Fruit fly (Drosophila melanogaster) whole organism, embryonic: Measurements from ENCODE around the gene Apt1.
A peak's percentile ranks its signal among the peaks of the same experiment; 100 is the strongest.

Source experiments
- Asciz ChIP-seq: fragments of 200-800 bp; sonication (Bioruptor generic); optimal IDR thresholded peaks from 2 replicates; lab custom pipeline; 2017; ENCODE audit warnings: missing biosample characterization, mild to moderate bottlenecking, missing genetic modification characterization, missing genetic modification reagents
- Bgb ChIP-seq: fragments of 200-800 bp; sonication (Bioruptor generic); IDR thresholded peaks from 2 replicates; pipeline ENCODE4 v1.3.6; 2022; ENCODE audit warnings: missing biosample characterization, missing genetic modification characterization; ENCODE audit not compliant: partially characterized antibody
- BtbVII ChIP-seq: fragments of 200-800 bp; sonication (Bioruptor generic); optimal IDR thresholded peaks from 3 replicates; lab custom pipeline; 2017; ENCODE audit warnings: missing biosample characterization, mild to moderate bottlenecking, missing genetic modification characterization
- CG10979 ChIP-seq: fragments of 200-800 bp; sonication (Bioruptor generic); optimal IDR thresholded peaks from 2 replicates; lab custom pipeline; 2018; ENCODE audit warnings: missing biosample characterization, mild to moderate bottlenecking, missing genetic modification characterization, moderate library complexity
- CG11085 ChIP-seq: fragments of 200-800 bp; sonication (Bioruptor generic); IDR thresholded peaks from 2 replicates; pipeline ENCODE4 v1.3.6; 2022; ENCODE audit warnings: missing biosample characterization, missing genetic modification characterization
- CG12236 ChIP-seq: fragments of 200-800 bp; sonication (Bioruptor generic); optimal IDR thresholded peaks from 2 replicates; lab custom pipeline; 2016; ENCODE audit warnings: missing biosample characterization, missing genetic modification characterization
- CG12391 ChIP-seq: fragments of 200-800 bp; sonication (Bioruptor generic); optimal IDR thresholded peaks from 3 replicates; lab custom pipeline; 2018; ENCODE audit warnings: missing biosample characterization, mild to moderate bottlenecking, missing genetic modification characterization, moderate library complexity
- CG13624 ChIP-seq: fragments of 200-800 bp; sonication (Bioruptor generic); optimal IDR thresholded peaks from 2 replicates; lab custom pipeline; 2016; ENCODE audit warnings: missing biosample characterization, missing genetic modification characterization
- CG14050 ChIP-seq: fragments of 200-800 bp; sonication (Bioruptor generic); IDR thresholded peaks from 3 replicates; pipeline ENCODE4 v1.3.6; 2022; ENCODE audit warnings: missing biosample characterization, missing genetic modification characterization
- CG14710 ChIP-seq: fragments of 200-800 bp; sonication (Bioruptor generic); optimal IDR thresholded peaks from 3 replicates; lab custom pipeline; 2019; ENCODE audit warnings: missing biosample characterization, mild to moderate bottlenecking, missing genetic modification characterization, moderate library complexity
- CG17328 ChIP-seq: fragments of 200-800 bp; sonication (Bioruptor generic); IDR thresholded peaks from 2 replicates; pipeline ENCODE4 v1.3.6; 2022; ENCODE audit warnings: missing biosample characterization, missing genetic modification characterization
- CG18262 ChIP-seq: fragments of 200-800 bp; optimal IDR thresholded peaks from 3 replicates; lab custom pipeline; 2019; ENCODE audit warnings: missing biosample characterization, mild to moderate bottlenecking, missing genetic modification characterization, moderate library complexity
- CG2116 ChIP-seq: fragments of 200-800 bp; sonication (Bioruptor generic); optimal IDR thresholded peaks from 3 replicates; lab custom pipeline; 2018; ENCODE audit warnings: missing biosample characterization, mild to moderate bottlenecking, missing genetic modification characterization
- CG30431 ChIP-seq: fragments of 200-800 bp; sonication (Bioruptor generic); optimal IDR thresholded peaks from 2 replicates; lab custom pipeline; 2017; ENCODE audit warnings: missing biosample characterization, missing genetic modification characterization
- CG31224 ChIP-seq: fragments of 200-800 bp; sonication (Bioruptor generic); IDR thresholded peaks from 2 replicates; pipeline ENCODE4 v1.3.6; 2022; ENCODE audit warnings: missing biosample characterization, missing genetic modification characterization
- CG32772 ChIP-seq: fragments of 200-800 bp; sonication (Bioruptor generic); IDR thresholded peaks from 2 replicates; pipeline ENCODE4 v1.3.6; 2022; ENCODE audit warnings: missing biosample characterization, missing genetic modification characterization
- CG33213 ChIP-seq: fragments of 200-800 bp; sonication (Bioruptor generic); optimal IDR thresholded peaks from 3 replicates; lab custom pipeline; 2016; ENCODE audit warnings: missing biosample characterization, missing genetic modification characterization
- CG3726 ChIP-seq: fragments of 200-800 bp; sonication (Bioruptor generic); IDR thresholded peaks from 3 replicates; pipeline ENCODE4, ENCODE4 v1.3.6; 2022; ENCODE audit warnings: missing biosample characterization, missing genetic modification characterization
- CG3847 ChIP-seq: fragments of 200-800 bp; sonication (Bioruptor generic); IDR thresholded peaks from 2 replicates; pipeline ENCODE4 v1.3.6; 2022; ENCODE audit warnings: missing biosample characterization, missing genetic modification characterization
- CG6175 ChIP-seq: fragments of 200-800 bp; sonication (Bioruptor generic); IDR thresholded peaks from 3 replicates; pipeline ENCODE4 v1.3.6; 2022; ENCODE audit warnings: missing biosample characterization, missing genetic modification characterization
- CG6254 ChIP-seq: fragments of 200-800 bp; sonication (Bioruptor generic); optimal IDR thresholded peaks from 3 replicates; lab custom pipeline; 2017; ENCODE audit warnings: mild to moderate bottlenecking, missing biosample characterization, missing genetic modification reagents, missing genetic modification characterization
- CG6654 ChIP-seq: fragments of 200-800 bp; sonication (Bioruptor generic); optimal IDR thresholded peaks from 2 replicates; lab custom pipeline; 2017; ENCODE audit warnings: missing biosample characterization, mild to moderate bottlenecking, missing genetic modification characterization
- CG6813 ChIP-seq: fragments of 200-800 bp; sonication (Bioruptor generic); optimal IDR thresholded peaks from 2 replicates; lab custom pipeline; 2017; ENCODE audit warnings: missing biosample characterization, missing genetic modification characterization, mild to moderate bottlenecking, moderate library complexity, missing genetic modification reagents
- CG8290 ChIP-seq, 3 experiments: fragments of 200-800 bp; sonication (Bioruptor generic); optimal IDR thresholded peaks; 2 replicates each; lab custom pipeline; 2016 to 2019; ENCODE audit warnings: missing biosample characterization in 3 of 3, missing genetic modification characterization in 3 of 3, mild to moderate bottlenecking in 2 of 3, moderate library complexity in 1 of 3
- D19A ChIP-seq: fragments of 200-800 bp; optimal IDR thresholded peaks from 3 replicates; lab custom pipeline; 2019; ENCODE audit warnings: missing biosample characterization, mild to moderate bottlenecking, missing genetic modification characterization, moderate library complexity
- E2f1 ChIP-seq: fragments of 200-800 bp; sonication (Bioruptor generic); IDR thresholded peaks from 2 replicates; pipeline ENCODE4 v1.3.6; 2022; ENCODE audit warnings: missing biosample characterization, missing genetic modification characterization
- Fer1 ChIP-seq: fragments of 200-800 bp; sonication (Bioruptor generic); optimal IDR thresholded peaks from 2 replicates; lab custom pipeline; 2017; ENCODE audit warnings: missing biosample characterization, mild to moderate bottlenecking, missing genetic modification characterization
- Hr51 ChIP-seq, 2 experiments: fragments of 200-800 bp; sonication (Bioruptor generic); optimal IDR thresholded peaks; 2 replicates in 1 of 2; 3 replicates in 1 of 2; lab custom pipeline; 2016 to 2018; ENCODE audit warnings: missing biosample characterization in 2 of 2, missing genetic modification characterization in 2 of 2, mild to moderate bottlenecking in 1 of 2, moderate library complexity in 1 of 2
- Max ChIP-seq: fragments of 200-800 bp; sonication (Bioruptor generic); optimal IDR thresholded peaks from 2 replicates; lab custom pipeline; 2016; ENCODE audit warnings: missing biosample characterization, mild to moderate bottlenecking, missing genetic modification characterization
- Opbp ChIP-seq: fragments of 200-800 bp; sonication (Bioruptor generic); IDR thresholded peaks from 3 replicates; pipeline ENCODE4 v1.3.6; 2022; ENCODE audit warnings: missing biosample characterization, missing genetic modification characterization; ENCODE audit not compliant: partially characterized antibody
- Rfx ChIP-seq: fragments of 200-800 bp; sonication (Bioruptor generic); IDR thresholded peaks from 2 replicates; pipeline ENCODE4 v1.3.6; 2022; ENCODE audit warnings: missing biosample characterization, missing genetic modification characterization
- Six4 ChIP-seq: fragments of 200-800 bp; sonication (Bioruptor generic); optimal IDR thresholded peaks from 2 replicates; lab custom pipeline; 2016; ENCODE audit warnings: missing biosample characterization, missing genetic modification characterization
- al ChIP-seq: fragments of 200-800 bp; sonication (Bioruptor generic); IDR thresholded peaks from 2 replicates; pipeline ENCODE4 v1.3.6; 2022; ENCODE audit warnings: missing biosample characterization, missing genetic modification characterization
- dmrt11E ChIP-seq: fragments of 200-800 bp; sonication (Bioruptor generic); optimal IDR thresholded peaks from 3 replicates; lab custom pipeline; 2018; ENCODE audit warnings: missing biosample characterization, mild to moderate bottlenecking, missing genetic modification characterization, moderate library complexity
- dmrt99B ChIP-seq: fragments of 200-800 bp; sonication (Bioruptor generic); optimal IDR thresholded peaks from 2 replicates; lab custom pipeline; 2018; ENCODE audit warnings: missing biosample characterization, mild to moderate bottlenecking, missing genetic modification characterization, moderate library complexity
- dpn ChIP-seq, 2 experiments: fragments of 200-800 bp; sonication (Bioruptor generic); optimal IDR thresholded peaks; 3 replicates each; lab custom pipeline; 2016; ENCODE audit warnings: missing biosample characterization in 2 of 2, missing genetic modification characterization in 2 of 2
- ems ChIP-seq: fragments of 200-800 bp; sonication (Bioruptor generic); optimal IDR thresholded peaks from 3 replicates; lab custom pipeline; 2016; ENCODE audit warnings: missing biosample characterization, missing genetic modification characterization
- ewg ChIP-seq: fragments of 200-800 bp; sonication (Bioruptor generic); optimal IDR thresholded peaks from 3 replicates; lab custom pipeline; 2017; ENCODE audit warnings: mild to moderate bottlenecking, missing biosample characterization, missing genetic modification reagents, missing genetic modification characterization
- gcm2 ChIP-seq: fragments of 200-800 bp; sonication (Bioruptor generic); optimal IDR thresholded peaks from 2 replicates; lab custom pipeline; 2016; ENCODE audit warnings: missing biosample characterization, missing genetic modification characterization
- hkb ChIP-seq, 2 experiments: fragments of 200-800 bp in 1 of 2; fragments of >200 bp in 1 of 2; sonication (Bioruptor generic) in 1 of 2; IDR thresholded peaks in 1 of 2; optimal IDR thresholded peaks in 1 of 2; 2 replicates each; pipeline versions ENCODE4 v1.3.6 to Lab custom; 2017 to 2022; ENCODE audit warnings: missing biosample characterization in 1 of 2, missing genetic modification characterization in 1 of 2
- org-1 ChIP-seq: fragments of 200-800 bp; sonication (Bioruptor generic); optimal IDR thresholded peaks from 2 replicates; lab custom pipeline; 2017; ENCODE audit warnings: missing biosample characterization, missing genetic modification characterization
- otp ChIP-seq: fragments of 200-800 bp; sonication (Bioruptor generic); IDR thresholded peaks from 3 replicates; pipeline ENCODE4, ENCODE4 v1.3.6; 2022; ENCODE audit warnings: missing biosample characterization, missing genetic modification characterization
- pfk ChIP-seq: fragments of 200-800 bp; sonication (Bioruptor generic); optimal IDR thresholded peaks from 2 replicates; lab custom pipeline; 2018; ENCODE audit warnings: missing biosample characterization, mild to moderate bottlenecking, missing genetic modification characterization, moderate library complexity
- pzg ChIP-seq: fragments of 200-800 bp; sonication (Bioruptor generic); optimal IDR thresholded peaks from 3 replicates; lab custom pipeline; 2018; ENCODE audit warnings: missing biosample characterization, mild to moderate bottlenecking, missing genetic modification characterization, moderate library complexity
- scrt ChIP-seq: fragments of 200-800 bp; sonication (Bioruptor generic); optimal IDR thresholded peaks from 2 replicates; lab custom pipeline; 2018; ENCODE audit warnings: missing biosample characterization, mild to moderate bottlenecking, missing genetic modification characterization, moderate library complexity
- vfl ChIP-seq: fragments of 200-800 bp; sonication (Bioruptor generic); optimal IDR thresholded peaks from 2 replicates; lab custom pipeline; 2016; ENCODE audit warnings: missing biosample characterization, missing genetic modification characterization

Apt1 gene

DNA sequence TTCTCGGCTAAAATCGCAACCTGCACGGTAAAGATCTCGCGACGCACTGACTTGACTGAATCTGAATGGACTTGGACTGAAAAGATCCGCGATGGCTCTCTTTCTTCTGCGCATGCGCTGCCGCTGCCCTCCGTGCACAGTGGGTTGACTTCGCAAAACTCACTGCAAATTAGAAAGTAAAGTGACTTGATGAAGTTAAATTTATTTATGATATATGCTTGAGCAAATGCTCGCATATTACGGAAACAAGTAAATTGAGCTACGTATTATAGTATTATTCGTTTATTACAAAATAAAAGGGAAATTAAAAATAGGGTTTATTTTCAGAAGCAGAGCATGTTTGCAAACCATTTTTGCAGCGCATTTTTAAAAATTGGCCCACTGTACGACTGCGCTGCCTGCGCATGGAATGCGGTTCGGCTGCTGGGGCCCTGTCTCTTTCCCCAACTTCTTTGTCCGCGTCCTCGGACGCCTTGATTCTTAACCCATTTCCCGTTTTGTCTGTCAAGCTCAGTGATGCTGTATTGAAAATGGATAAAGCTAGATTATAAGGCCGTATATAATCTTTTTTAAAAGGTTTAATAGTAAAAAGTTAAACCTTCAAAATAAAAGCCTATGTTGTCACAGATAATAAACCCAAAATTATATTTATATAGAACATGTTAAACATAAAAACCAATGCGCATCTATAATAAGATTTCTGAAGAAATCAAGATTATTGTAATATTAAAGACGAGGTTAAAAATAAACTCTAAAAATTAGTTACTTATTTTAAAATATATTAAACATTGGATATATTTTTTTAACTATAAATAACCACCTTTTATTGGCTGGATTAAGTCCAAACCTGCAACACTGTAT is 39.9 kb upstream of the Apt1 start, which contains the start of gene rt (continued):
- TF ChIP-seq CG2116 (GFP tag; lab: Kevin White, UChicago) (peak; percentile 0), Opbp (GFP tag; lab: Robert Waterston, UW) (no peak), CG6254 (peak; percentile 22), Hr51 (GFP tag; optimal IDR thresholded peaks at IDR 0.05; lab: Kevin White, UChicago) (peak in 1 of 2 experiments; percentile 58), CG11085 (GFP tag; lab: Robert Waterston, UW) (no peak), Max (GFP tag; lab: Kevin White, UChicago) (peak; percentile 29), pfk (GFP tag; lab: Kevin White, UChicago) (no peak), vfl (GFP tag; lab: Kevin White, UChicago) (no peak), hkb (optimal IDR thresholded peaks at IDR 0.05; lab: Kevin White, UChicago) (no peak), hkb (GFP tag; IDR thresholded peaks at IDR 0.05; lab: Robert Waterston, UW) (peak; percentile 70), CG3726 (GFP tag; lab: Robert Waterston, UW) (0 out of 3 replicates have a peak, but pooled peaks have one; percentile 19), CG13624 (GFP tag; lab: Kevin White, UChicago) (peak; percentile 26), CG6175 (GFP tag; lab: Robert Waterston, UW) (no peak), org-1 (GFP tag; lab: Kevin White, UChicago) (peak; percentile 46), Six4 (GFP tag; lab: Kevin White, UChicago) (peak; percentile 41), CG18262 (tag; lab: Kevin White, UChicago) (peak; percentile 80), ems (peak; percentile 27), CG10979 (tag; lab: Kevin White, UChicago) (peak; percentile 81), scrt (peak; percentile 20), CG30431 (GFP tag; lab: Kevin White, UChicago) (peak; percentile 31), CG32772 (GFP tag; lab: Robert Waterston, UW) (0 out of 2 replicates have a peak, but pooled peaks have one; percentile 27), CG6813 (GFP tag; lab: Kevin White, UChicago) (peak; percentile 29), CG8290 (GFP tag; optimal IDR thresholded peaks at IDR 0.05; lab: Kevin White, UChicago) (peak; percentile 25), CG8290 (tag; optimal IDR thresholded peaks at IDR 0.05; lab: Kevin White, UChicago) (no peak), Rfx (GFP tag; lab: Robert Waterston, UW) (peak; percentile 44; the same call in 1 of the 2 replicates), dmrt11E (tag; lab: Kevin White, UChicago) (peak; percentile 83), CG31224 (GFP tag; lab: Robert Waterston, UW) (peak; percentile 29; the same call in 1 of the 2 replicates), pzg (no peak), CG12236 (GFP tag; lab: Kevin White, UChicago) (no peak), Asciz (GFP tag; lab: Kevin White, UChicago) (peak; percentile 24), otp (GFP tag; lab: Robert Waterston, UW) (0 out of 3 replicates have a peak, but pooled peaks have one; percentile 49), al (GFP tag; lab: Robert Waterston, UW) (peak; percentile 38; the same call in 1 of the 2 replicates), CG33213 (GFP tag; lab: Kevin White, UChicago) (peak; percentile 4), Fer1 (peak; percentile 40), BtbVII (GFP tag; lab: Kevin White, UChicago) (no peak), CG17328 (GFP tag; lab: Robert Waterston, UW) (peak; percentile 65), Bgb (no peak), E2f1 (GFP tag; lab: Robert Waterston, UW) (0 out of 2 replicates have a peak, but pooled peaks have one; percentile 51), ewg (GFP tag; lab: Kevin White, UChicago) (peak; percentile 72), CG14050 (GFP tag; lab: Robert Waterston, UW) (no peak), CG14710 (tag; lab: Kevin White, UChicago) (peak; percentile 62), gcm2 (GFP tag; lab: Kevin White, UChicago) (peak; percentile 12), CG6654 (GFP tag; lab: Kevin White, UChicago) (no peak), dpn (GFP tag; optimal IDR thresholded peaks at IDR 0.05; lab: Kevin White, UChicago) (peak in 1 of 2 experiments; percentile 40), CG12391 (tag; lab: Kevin White, UChicago) (peak; percentile 59), D19A (tag; lab: Kevin White, UChicago) (peak; percentile 58), dmrt99B (tag; lab: Kevin White, UChicago) (peak; percentile 53), CG3847 (GFP tag; lab: Robert Waterston, UW) (peak; percentile 36; the same call in 1 of the 2 replicates)
